Fruit fly (Drosophila melanogaster) whole organism, embryonic: Measurements from ENCODE around the gene CG4951.

Experiments
- Atf3 ChIP-seq: fragments of 200-800 bp; sonication (Bioruptor generic); optimal IDR thresholded peaks from 3 replicates; lab custom pipeline; 2016; ENCODE audit warnings: missing biosample characterization, missing genetic modification characterization
- CG10565 ChIP-seq: fragments of 200-800 bp; sonication (Bioruptor generic); optimal IDR thresholded peaks from 3 replicates; lab custom pipeline; 2016; ENCODE audit warnings: missing biosample characterization, mild to moderate bottlenecking, missing genetic modification characterization
- CG11696 ChIP-seq: fragments of 200-800 bp; sonication (Bioruptor generic); IDR thresholded peaks from 2 replicates; pipeline ENCODE4 v1.3.6; 2022; ENCODE audit warnings: missing biosample characterization, missing genetic modification characterization
- CG12236 ChIP-seq: fragments of 200-800 bp; sonication (Bioruptor generic); optimal IDR thresholded peaks from 2 replicates; lab custom pipeline; 2016; ENCODE audit warnings: missing biosample characterization, missing genetic modification characterization
- CG12659 ChIP-seq: fragments of 200-800 bp; sonication (Bioruptor generic); optimal IDR thresholded peaks from 3 replicates; lab custom pipeline; 2017; ENCODE audit warnings: mild to moderate bottlenecking, missing biosample characterization, missing genetic modification reagents, missing genetic modification characterization
- CG14667 ChIP-seq: fragments of 200-800 bp; sonication (Bioruptor generic); IDR thresholded peaks from 2 replicates; pipeline ENCODE4 v1.3.6; 2022; ENCODE audit warnings: missing biosample characterization, missing genetic modification characterization
- CG1647 ChIP-seq: fragments of 200-800 bp; sonication (Bioruptor generic); optimal IDR thresholded peaks from 3 replicates; lab custom pipeline; 2016; ENCODE audit warnings: missing biosample characterization, missing genetic modification characterization
- CG17328 ChIP-seq: fragments of 200-800 bp; sonication (Bioruptor generic); IDR thresholded peaks from 2 replicates; pipeline ENCODE4 v1.3.6; 2022; ENCODE audit warnings: missing biosample characterization, missing genetic modification characterization
- CG17612 ChIP-seq: fragments of 200-800 bp; sonication (Bioruptor generic); IDR thresholded peaks from 2 replicates; pipeline ENCODE4 v1.3.6; 2022; ENCODE audit warnings: missing biosample characterization, missing genetic modification characterization
- CG18262 ChIP-seq: fragments of 200-800 bp; optimal IDR thresholded peaks from 3 replicates; lab custom pipeline; 2019; ENCODE audit warnings: missing biosample characterization, mild to moderate bottlenecking, missing genetic modification characterization, moderate library complexity
- CG2875 ChIP-seq: fragments of 200-800 bp; sonication (Bioruptor generic); optimal IDR thresholded peaks from 2 replicates; lab custom pipeline; 2017; ENCODE audit warnings: missing biosample characterization, mild to moderate bottlenecking, missing genetic modification characterization, missing genetic modification reagents
- CG30431 ChIP-seq: fragments of 200-800 bp; sonication (Bioruptor generic); optimal IDR thresholded peaks from 2 replicates; lab custom pipeline; 2017; ENCODE audit warnings: missing biosample characterization, missing genetic modification characterization
- CG31388 ChIP-seq: fragments of 200-800 bp; sonication (Bioruptor generic); optimal IDR thresholded peaks from 2 replicates; lab custom pipeline; 2016; ENCODE audit warnings: missing biosample characterization, missing genetic modification characterization
- CG3407 ChIP-seq: fragments of 200-800 bp; sonication (Bioruptor generic); optimal IDR thresholded peaks from 2 replicates; lab custom pipeline; 2018; ENCODE audit warnings: missing biosample characterization, mild to moderate bottlenecking, missing genetic modification characterization
- CG4424 ChIP-seq: fragments of 200-800 bp; sonication (Bioruptor generic); optimal IDR thresholded peaks from 3 replicates; lab custom pipeline; 2016; ENCODE audit warnings: missing biosample characterization, missing genetic modification characterization
- CG4617 ChIP-seq: fragments of 200-800 bp; sonication (Bioruptor generic); optimal IDR thresholded peaks from 3 replicates; lab custom pipeline; 2016; ENCODE audit warnings: missing biosample characterization, missing genetic modification characterization, borderline replicate concordance
- CG4820 ChIP-seq: fragments of 200-800 bp; sonication (Bioruptor generic); optimal IDR thresholded peaks from 3 replicates; lab custom pipeline; 2016; ENCODE audit warnings: missing biosample characterization, missing genetic modification characterization
- CG7357 ChIP-seq: fragments of 200-800 bp; sonication (Bioruptor generic); IDR thresholded peaks from 3 replicates; pipeline ENCODE4 v1.3.6; 2022; ENCODE audit warnings: missing biosample characterization, missing genetic modification characterization
- CG7839 ChIP-seq: fragments of 200-800 bp; sonication (Bioruptor generic); optimal IDR thresholded peaks from 3 replicates; lab custom pipeline; 2018; ENCODE audit warnings: missing biosample characterization, mild to moderate bottlenecking, missing genetic modification characterization, moderate library complexity
- CG7928 ChIP-seq: fragments of 200-800 bp; sonication (Bioruptor generic); optimal IDR thresholded peaks from 2 replicates; lab custom pipeline; 2017; ENCODE audit warnings: missing biosample characterization, mild to moderate bottlenecking, missing genetic modification characterization
- CG9437 ChIP-seq: fragments of 200-800 bp; sonication (Bioruptor generic); optimal IDR thresholded peaks from 2 replicates; lab custom pipeline; 2018; ENCODE audit warnings: missing biosample characterization, mild to moderate bottlenecking, missing genetic modification characterization
- CrebB ChIP-seq: fragments of 200-800 bp; sonication (Bioruptor generic); optimal IDR thresholded peaks from 3 replicates; lab custom pipeline; 2018; ENCODE audit warnings: missing biosample characterization, mild to moderate bottlenecking, missing genetic modification characterization
- Drgx ChIP-seq: fragments of 200-800 bp; sonication (Bioruptor generic); IDR thresholded peaks from 2 replicates; pipeline ENCODE4 v1.3.6; 2022; ENCODE audit warnings: missing biosample characterization, missing genetic modification characterization
- Gug ChIP-seq: fragments of 200-800 bp; sonication (Bioruptor generic); IDR thresholded peaks from 4 replicates; pipeline ENCODE4 v1.3.6; 2022; ENCODE audit warnings: missing biosample characterization, missing genetic modification characterization
- Med ChIP-seq: fragments of 200-800 bp; sonication (Bioruptor generic); peaks from one replicate; lab custom pipeline; 2016; ENCODE audit warnings: missing biosample characterization, missing genetic modification characterization, mild to moderate bottlenecking, inconsistent platforms, moderate library complexity
- Pdp1 ChIP-seq, 2 experiments: fragments of 200-800 bp; sonication (Bioruptor generic); optimal IDR thresholded peaks; 3 replicates each; lab custom pipeline; 2016; ENCODE audit warnings: missing biosample characterization in 2 of 2, missing genetic modification characterization in 2 of 2, mild to moderate bottlenecking in 1 of 2, moderate library complexity in 1 of 2
- Rfx ChIP-seq: fragments of 200-800 bp; sonication (Bioruptor generic); IDR thresholded peaks from 2 replicates; pipeline ENCODE4 v1.3.6; 2022; ENCODE audit warnings: missing biosample characterization, missing genetic modification characterization
- Trl ChIP-seq, 3 experiments: fragments of >200 bp in 2 of 3; fragments of 200-800 bp in 1 of 3; sonication (Bioruptor generic) in 1 of 3; optimal IDR thresholded peaks; 2 replicates in 1 of 3; 3 replicates in 2 of 3; lab custom pipeline; 2016 to 2017; ENCODE audit warnings: missing biosample characterization in 1 of 3, missing genetic modification characterization in 1 of 3
- bsh ChIP-seq, 2 experiments: fragments of 200-800 bp; sonication (Bioruptor generic); optimal IDR thresholded peaks; 2 replicates each; lab custom pipeline; 2017 to 2018; ENCODE audit warnings: mild to moderate bottlenecking in 2 of 2, missing biosample characterization in 2 of 2, missing genetic modification characterization in 2 of 2, moderate library complexity in 1 of 2
- cas ChIP-seq: fragments of 200-800 bp; sonication (Bioruptor generic); IDR thresholded peaks from 2 replicates; pipeline ENCODE4 v1.3.6; 2022; ENCODE audit warnings: missing biosample characterization, missing genetic modification characterization
- cato ChIP-seq: fragments of 200-800 bp; sonication (Bioruptor generic); optimal IDR thresholded peaks from 2 replicates; lab custom pipeline; 2016; ENCODE audit warnings: missing biosample characterization, missing genetic modification characterization, borderline replicate concordance
- cg ChIP-seq: fragments of 200-800 bp; sonication (Bioruptor generic); optimal IDR thresholded peaks from 3 replicates; lab custom pipeline; 2019; ENCODE audit warnings: missing biosample characterization, mild to moderate bottlenecking, missing genetic modification characterization, moderate library complexity
- ci ChIP-seq: fragments of 200-800 bp; sonication (Bioruptor generic); IDR thresholded peaks from 3 replicates; pipeline ENCODE4 v1.3.6; 2022; ENCODE audit warnings: missing biosample characterization, missing genetic modification characterization
- danr ChIP-seq: fragments of 200-800 bp; sonication (Bioruptor generic); IDR thresholded peaks from 2 replicates; pipeline ENCODE4 v1.3.6; 2022; ENCODE audit warnings: missing biosample characterization, missing genetic modification characterization
- gce ChIP-seq: fragments of 200-800 bp; sonication (Bioruptor generic); IDR thresholded peaks from 3 replicates; pipeline ENCODE4 v1.3.6; 2022; ENCODE audit warnings: missing biosample characterization, missing genetic modification characterization
- gfzf ChIP-seq: fragments of 200-800 bp; sonication (Bioruptor generic); optimal IDR thresholded peaks from 2 replicates; lab custom pipeline; 2016; ENCODE audit warnings: missing biosample characterization, mild to moderate bottlenecking, missing genetic modification characterization, moderate library complexity
- klu ChIP-seq: fragments of 200-800 bp; sonication (Bioruptor generic); IDR thresholded peaks from 2 replicates; pipeline ENCODE4 v1.3.6; 2022; ENCODE audit warnings: missing biosample characterization, missing genetic modification characterization
- mirr ChIP-seq: fragments of 200-800 bp; sonication (Bioruptor generic); optimal IDR thresholded peaks from 3 replicates; lab custom pipeline; 2018; ENCODE audit warnings: missing biosample characterization, mild to moderate bottlenecking, missing genetic modification characterization
- nerfin-1 ChIP-seq: fragments of 200-800 bp; sonication (Bioruptor generic); optimal IDR thresholded peaks from 3 replicates; lab custom pipeline; 2019; ENCODE audit warnings: missing biosample characterization, mild to moderate bottlenecking, missing genetic modification characterization, moderate library complexity
- onecut ChIP-seq: fragments of 200-800 bp; sonication (Bioruptor generic); IDR thresholded peaks from 2 replicates; pipeline ENCODE4 v1.3.6; 2022; ENCODE audit warnings: missing biosample characterization, missing genetic modification characterization
- p53 ChIP-seq: fragments of 200-800 bp; sonication (Bioruptor generic); optimal IDR thresholded peaks from 2 replicates; lab custom pipeline; 2016; ENCODE audit warnings: missing biosample characterization, missing genetic modification characterization
- pho ChIP-seq: fragments of 200-800 bp; sonication (Bioruptor generic); optimal IDR thresholded peaks from 2 replicates; lab custom pipeline; 2016; ENCODE audit warnings: missing biosample characterization, missing genetic modification characterization
- ranshi ChIP-seq: fragments of 200-800 bp; sonication (Bioruptor generic); IDR thresholded peaks from 2 replicates; pipeline ENCODE4 v1.3.6; 2022; ENCODE audit warnings: missing biosample characterization, missing genetic modification characterization
- seq ChIP-seq: fragments of 200-800 bp; sonication (Bioruptor generic); IDR thresholded peaks from 2 replicates; pipeline ENCODE4 v1.3.6; 2022; ENCODE audit warnings: missing biosample characterization, missing genetic modification characterization
- tap ChIP-seq: fragments of 200-800 bp; optimal IDR thresholded peaks from 3 replicates; lab custom pipeline; 2019; ENCODE audit warnings: missing biosample characterization, mild to moderate bottlenecking, missing genetic modification characterization, moderate library complexity
- tin ChIP-seq: fragments of 200-800 bp; sonication (Bioruptor generic); optimal IDR thresholded peaks from 3 replicates; lab custom pipeline; 2016; ENCODE audit warnings: missing biosample characterization, missing genetic modification characterization
- tup ChIP-seq: fragments of 200-800 bp; sonication (Bioruptor generic); optimal IDR thresholded peaks from 2 replicates; lab custom pipeline; 2016; ENCODE audit warnings: missing biosample characterization, mild to moderate bottlenecking, missing genetic modification characterization, moderate library complexity
- twi ChIP-seq: fragments of 200-800 bp; optimal IDR thresholded peaks from 2 replicates; lab custom pipeline; 2019; ENCODE audit warnings: missing biosample characterization, mild to moderate bottlenecking, missing genetic modification characterization, moderate library complexity
- unpg ChIP-seq: fragments of 200-800 bp; sonication (Bioruptor generic); optimal IDR thresholded peaks from 3 replicates; lab custom pipeline; 2018; ENCODE audit warnings: missing biosample characterization, mild to moderate bottlenecking, missing genetic modification characterization, moderate library complexity

CG4951 gene

DNA sequence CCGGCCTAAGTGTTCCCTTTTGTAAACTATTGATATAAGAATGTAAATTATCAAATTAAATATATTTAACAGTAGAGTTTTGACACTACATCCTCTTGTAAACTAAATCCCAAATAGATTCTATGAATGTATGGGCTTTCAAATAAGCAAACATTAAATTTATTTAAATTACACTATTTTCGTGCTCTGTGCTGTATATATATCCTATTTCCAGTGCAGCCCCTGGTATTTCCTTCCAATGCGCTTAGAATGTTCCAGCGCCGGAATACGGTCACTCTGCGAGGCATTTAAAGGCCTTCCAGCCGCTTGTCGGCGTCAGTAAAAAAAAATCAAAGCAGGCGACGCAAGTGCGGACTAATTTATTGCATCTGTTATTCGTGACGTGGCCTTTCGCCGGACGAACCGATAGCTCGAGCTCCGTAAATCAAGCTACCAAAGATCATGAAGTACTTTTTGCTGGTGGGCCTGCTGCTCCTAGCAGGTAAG is 5.4 kb downstream of the CG4951 start, which contains the start of gene Gp93 (continued):
- no peak for TF ChIP-seq p53 (GFP tag; lab: Kevin White, UChicago)
- TF ChIP-seq CrebB (tag; lab: Kevin White, UChicago), result peak; percentile 5
- TF ChIP-seq CG12659 (GFP tag; lab: Kevin White, UChicago), result peak; percentile 46
- peak; percentile 76 for TF ChIP-seq CG7839 (tag; lab: Kevin White, UChicago)
- TF ChIP-seq CG10565, result no peak
- TF ChIP-seq bsh (GFP tag; optimal IDR thresholded peaks at IDR 0.05; lab: Kevin White, UChicago), result peak; percentile 20 to 53
- TF ChIP-seq Drgx, result peak; percentile 29; the same call in 1 of the 2 replicates
- peak; percentile 9 for TF ChIP-seq Atf3 (GFP tag; lab: Kevin White, UChicago)
- TF ChIP-seq cg, result no peak
- peak; percentile 67; the same call in 1 of the 2 replicates for TF ChIP-seq CG17328 (GFP tag; lab: Robert Waterston, UW)
- peak; percentile 6 for TF ChIP-seq CG4617
- TF ChIP-seq CG7928, result peak; percentile 19
- TF ChIP-seq twi, result peak; percentile 31
- peak; percentile 67 for TF ChIP-seq gfzf (GFP tag; lab: Kevin White, UChicago)
- peak in 1 of 2 experiments; percentile 34 for TF ChIP-seq Pdp1 (GFP tag; optimal IDR thresholded peaks at IDR 0.05; lab: Kevin White, UChicago)
- TF ChIP-seq CG2875 (GFP tag; lab: Kevin White, UChicago), result peak; percentile 18
- TF ChIP-seq ranshi, result 0 out of 2 replicates have a peak, but pooled peaks have one; percentile 12
- TF ChIP-seq tin (GFP tag; lab: Kevin White, UChicago), result peak; percentile 31
- TF ChIP-seq CG14667 (GFP tag; lab: Robert Waterston, UW), result peak; percentile 57
- peak; percentile 100 for TF ChIP-seq CG11696 (GFP tag; lab: Robert Waterston, UW)
- no peak for TF ChIP-seq CG3407 (GFP tag; lab: Kevin White, UChicago)
- no peak for TF ChIP-seq CG1647 (GFP tag; lab: Kevin White, UChicago)
- TF ChIP-seq CG18262 (tag; lab: Kevin White, UChicago), result peak; percentile 72
- peak; percentile 48; the same call in 1 of the 2 replicates for TF ChIP-seq CG17612 (GFP tag; lab: Robert Waterston, UW)
- TF ChIP-seq danr (GFP tag; lab: Robert Waterston, UW), result peak; percentile 48; the same call in 1 of the 2 replicates
- TF ChIP-seq onecut (GFP tag; lab: Robert Waterston, UW), result peak; percentile 15; the same call in 1 of the 2 replicates
- peak; percentile 37; the same call in 1 of the 2 replicates for TF ChIP-seq seq (GFP tag; lab: Robert Waterston, UW)
- peak; percentile 80 for TF ChIP-seq Rfx (GFP tag; lab: Robert Waterston, UW)
- TF ChIP-seq CG30431 (GFP tag; lab: Kevin White, UChicago), result peak; percentile 29
- TF ChIP-seq ci (GFP tag; lab: Robert Waterston, UW), result peak; percentile 76; the same call in 2 of the 3 replicates
- TF ChIP-seq CG12236, result no peak
- peak; percentile 31 for TF ChIP-seq CG9437 (GFP tag; lab: Kevin White, UChicago)
- TF ChIP-seq CG7357, result peak; percentile 28; the same call in 1 of the 3 replicates
- no peak for TF ChIP-seq nerfin-1 (tag; lab: Kevin White, UChicago)
- no peak for TF ChIP-seq CG31388 (GFP tag; lab: Kevin White, UChicago)
- TF ChIP-seq CG4820, result peak; percentile 29
- TF ChIP-seq mirr (GFP tag; lab: Kevin White, UChicago), result peak; percentile 9
- peak; percentile 35; the same call in 2 of the 4 replicates for TF ChIP-seq Gug
- TF ChIP-seq CG4424 (GFP tag; lab: Kevin White, UChicago), result peak; percentile 50
- peak; percentile 15 for TF ChIP-seq pho (GFP tag; lab: Kevin White, UChicago)
- TF ChIP-seq gce (GFP tag; lab: Robert Waterston, UW), result 0 out of 3 replicates have a peak, but pooled peaks have one; percentile 36
- TF ChIP-seq tup (GFP tag; lab: Kevin White, UChicago), result no peak
- TF ChIP-seq cato (GFP tag; lab: Kevin White, UChicago), result peak; percentile 3
- peak; percentile 89 for TF ChIP-seq Med
- no peak for TF ChIP-seq Trl (optimal IDR thresholded peaks at IDR 0.05; lab: Kevin White, UChicago)
- TF ChIP-seq Trl (GFP tag; optimal IDR thresholded peaks at IDR 0.05; lab: Kevin White, UChicago), result no peak
- TF ChIP-seq unpg (GFP tag; lab: Kevin White, UChicago), result peak; percentile 59
- TF ChIP-seq klu (GFP tag; lab: Robert Waterston, UW), result peak; percentile 19; the same call in 1 of the 2 replicates
- TF ChIP-seq cas (GFP tag; lab: Robert Waterston, UW), result 0 out of 2 replicates have a peak, but pooled peaks have one; percentile 6
- TF ChIP-seq tap (tag; lab: Kevin White, UChicago), result peak; percentile 50
